Worm (Caenorhabditis elegans): ENCODE results near the gene C45B11.6.
A peak's percentile ranks its signal among the peaks of the same experiment; 100 is the strongest.

Gene C45B11.6

ce11 chrV:11076403-11076802 lies 32.5 kb downstream of the C45B11.6 start (continued):
- peak; percentile 37 for TF ChIP-seq lin-40 (tag; optimal IDR thresholded peaks at IDR 0.05)
- peak; percentile 92 for TF ChIP-seq cebp-2 (GFP tag; IDR thresholded peaks at IDR 0.05)
- peak; percentile 81 for TF ChIP-seq snpc-3.4 (tag; optimal IDR thresholded peaks at IDR 0.05)
- peak; percentile 86 for TF ChIP-seq madf-6 (GFP tag; IDR thresholded peaks at IDR 0.05)
- 0 out of 2 replicates have a peak, but pooled peaks have one; percentile 7 for TF ChIP-seq let-526 (GFP tag; IDR thresholded peaks at IDR 0.05)
- TF ChIP-seq F23B12.7 (tag; optimal IDR thresholded peaks at IDR 0.05; ENCODE audit: insufficient read depth) = peak; percentile 39
- 0 out of 2 replicates have a peak, but pooled peaks have one; percentile 32 for TF ChIP-seq ceh-40 (GFP tag; IDR thresholded peaks at IDR 0.05)
- TF ChIP-seq attf-6 (GFP tag; IDR thresholded peaks at IDR 0.05) = peak; percentile 87
- TF ChIP-seq nhr-90 (tag; optimal IDR thresholded peaks at IDR 0.05) = peak; percentile 15
- TF ChIP-seq bed-1 (GFP tag; IDR thresholded peaks at IDR 0.05) = 0 out of 2 replicates have a peak, but pooled peaks have one; percentile 74
- peak; percentile 88 for TF ChIP-seq Y56A3A.18 (GFP tag; IDR thresholded peaks at IDR 0.05)
- TF ChIP-seq B0336.3 (GFP tag; IDR thresholded peaks at IDR 0.05) = peak; percentile 93
- no peak for TF ChIP-seq F55B11.4 (tag; optimal IDR thresholded peaks at IDR 0.05; ENCODE audit: borderline replicate concordance, insufficient read depth)
- peak; percentile 78 for TF ChIP-seq tlf-1 (GFP tag; optimal IDR thresholded peaks at IDR 0.05)
- TF ChIP-seq hmg-1.2 (GFP tag; IDR thresholded peaks at IDR 0.05) = peak; percentile 34; the same call in 1 of the 2 replicates
- 0 out of 2 replicates have a peak, but pooled peaks have one; percentile 2 for TF ChIP-seq egl-18 (GFP tag; IDR thresholded peaks at IDR 0.05)
- peak; percentile 71 for TF ChIP-seq ceh-100 (GFP tag; IDR thresholded peaks at IDR 0.05)
- peak; percentile 96 for TF ChIP-seq F49E8.2 (tag; optimal IDR thresholded peaks at IDR 0.05; ENCODE audit: insufficient read depth)
- no peak for TF ChIP-seq ztf-26 (tag; optimal IDR thresholded peaks at IDR 0.05)
- peak; percentile 48 for TF ChIP-seq lsl-1 (GFP tag; optimal IDR thresholded peaks at IDR 0.05)
- peak; percentile 64 for TF ChIP-seq unc-130 (GFP tag; optimal IDR thresholded peaks at IDR 0.05)
- peak; percentile 78; the same call in 1 of the 2 replicates for TF ChIP-seq nfya-2 (GFP tag; IDR thresholded peaks at IDR 0.05)
- 0 out of 2 replicates have a peak, but pooled peaks have one; percentile 32 for TF ChIP-seq nhr-120 (GFP tag; IDR thresholded peaks at IDR 0.05)
- TF ChIP-seq Y53G8AR.9 (GFP tag; conservative IDR thresholded peaks at IDR 0.05) = peak; percentile 95
- TF ChIP-seq die-1 (tag; optimal IDR thresholded peaks at IDR 0.05) = peak; percentile 67
- TF ChIP-seq ekl-4 (GFP tag; IDR thresholded peaks at IDR 0.05) = peak; percentile 95
- peak; percentile 85 for TF ChIP-seq hrde-1 (tag; optimal IDR thresholded peaks at IDR 0.05; ENCODE audit: borderline replicate concordance)
- TF ChIP-seq cebp-1 (GFP tag; IDR thresholded peaks at IDR 0.05) = no peak
- TF ChIP-seq cebp-1 (tag; optimal IDR thresholded peaks at IDR 0.05) = peak; percentile 40
- no peak for TF ChIP-seq K12H6.12 (tag; optimal IDR thresholded peaks at IDR 0.05)
- TF ChIP-seq zim-3 (tag; optimal IDR thresholded peaks at IDR 0.05) = peak; percentile 47
- peak; percentile 68 for TF ChIP-seq ceh-27 (GFP tag; optimal IDR thresholded peaks at IDR 0.05)
- TF ChIP-seq mes-4 (tag; optimal IDR thresholded peaks at IDR 0.05) = no peak
- peak; percentile 43 for TF ChIP-seq ZK185.1 (tag; optimal IDR thresholded peaks at IDR 0.05; ENCODE audit: poor library complexity, severe bottlenecking)
- no peak for TF ChIP-seq F57C9.4 (tag; optimal IDR thresholded peaks at IDR 0.05)
- TF ChIP-seq sptf-2 (GFP tag; optimal IDR thresholded peaks at IDR 0.05) = no peak
- peak; percentile 11; the same call in 1 of the 2 replicates for TF ChIP-seq ceh-91 (GFP tag; IDR thresholded peaks at IDR 0.05)
- peak; percentile 84 for TF ChIP-seq nfyb-1 (GFP tag; IDR thresholded peaks at IDR 0.05)
- TF ChIP-seq athp-1 (tag; optimal IDR thresholded peaks at IDR 0.05) = peak; percentile 72
- peak; percentile 73 for TF ChIP-seq T26A5.8 (tag; optimal IDR thresholded peaks at IDR 0.05)
- no peak for TF ChIP-seq nhr-27 (tag; optimal IDR thresholded peaks at IDR 0.05)
- peak; percentile 12 for TF ChIP-seq somi-1 (GFP tag; optimal IDR thresholded peaks at IDR 0.05)
- TF ChIP-seq hmg-20 (GFP tag; IDR thresholded peaks at IDR 0.05) = peak; percentile 60; the same call in 1 of the 2 replicates
- TF ChIP-seq mcd-1 (GFP tag; IDR thresholded peaks at IDR 0.05) = peak; percentile 55
- 0 out of 2 replicates have a peak, but pooled peaks have one; percentile 30 for TF ChIP-seq D2030.7 (GFP tag; IDR thresholded peaks at IDR 0.05)
- TF ChIP-seq repo-1 (tag; optimal IDR thresholded peaks at IDR 0.05) = peak; percentile 64
- no peak for TF ChIP-seq fkh-3 (tag; optimal IDR thresholded peaks at IDR 0.05)
- 0 out of 2 replicates have a peak, but pooled peaks have one; percentile 48 for TF ChIP-seq bed-2 (GFP tag; IDR thresholded peaks at IDR 0.05)
